Worm (Caenorhabditis elegans) whole organism, late embryonic: ENCODE measurements around the gene F13H10.5.

ENCODE experiments used
- F13H6.1 ChIP-seq: sonication (generic microtip); optimal IDR thresholded peaks from 2 replicates; lab custom pipeline; 2016; ENCODE audit warnings: missing genetic modification characterization, missing compliant biosample characterization
- ama-1 ChIP-seq: fragments of 150-350 bp; optimal IDR thresholded peaks from 2 replicates; lab custom pipeline; 2014
- fkh-10 ChIP-seq: fragments of 150-350 bp; optimal IDR thresholded peaks from 2 replicates; lab custom pipeline; 2014; ENCODE audit warnings: missing biosample characterization, missing genetic modification reagents, missing genetic modification characterization
- sox-2 ChIP-seq: fragments of 200-800 bp; sonication (Bioruptor generic); IDR thresholded peaks from 2 replicates; pipeline ENCODE4 v1.3.6; 2022; ENCODE audit warnings: missing genetic modification reagents, missing genetic modification characterization, missing compliant biosample characterization

DNA sequence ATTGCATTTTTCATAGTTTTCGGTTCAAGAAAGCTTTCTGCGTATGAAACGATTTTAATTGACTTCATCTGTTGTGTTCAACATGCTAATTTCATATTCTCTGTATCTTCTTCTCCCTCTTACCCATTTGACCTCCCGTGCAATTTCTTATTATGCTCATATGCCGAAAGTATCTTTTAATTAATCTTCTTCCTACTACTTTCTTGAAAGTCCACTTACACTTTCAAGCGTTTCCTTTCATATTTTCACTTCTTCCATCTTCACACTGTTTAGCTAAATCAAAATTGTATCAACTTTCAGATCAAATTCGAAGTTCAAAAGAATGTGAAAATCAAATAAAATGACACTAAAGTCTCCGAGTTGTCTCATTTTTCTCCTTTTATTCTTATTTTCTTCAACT is at the start of gene F13H10.5:
- TF ChIP-seq sox-2 = no peak
- no peak for TF ChIP-seq ama-1 (lab: Kevin White, UChicago)
- TF ChIP-seq F13H6.1 (tag; lab: Kevin White, UChicago) = no peak
- no peak for TF ChIP-seq fkh-10 (GFP tag; lab: Kevin White, UChicago)
